Fruit fly (Drosophila melanogaster): ENCODE results near the gene Pkcdelta.

The Pkcdelta gene

dm6 chrX:12431466-12431865, 558 bp upstream of the Pkcdelta start (continued):
- TF ChIP-seq Hr51 (GFP tag; optimal IDR thresholded peaks at IDR 0.05) (peak in 1 of 2 experiments; percentile 62), nau (GFP tag; optimal IDR thresholded peaks at IDR 0.05) (no peak), tio (GFP tag; optimal IDR thresholded peaks at IDR 0.05) (no peak), onecut (GFP tag; IDR thresholded peaks at IDR 0.05) (no peak), Oaz (GFP tag; IDR thresholded peaks at IDR 0.05) (no peak), Xrp1 (GFP tag; IDR thresholded peaks at IDR 0.05) (no peak), zen2 (GFP tag; IDR thresholded peaks at IDR 0.05; ENCODE audit: partially characterized antibody) (no peak), YL-1 (GFP tag; optimal IDR thresholded peaks at IDR 0.05) (no peak), CG10565 (GFP tag; optimal IDR thresholded peaks at IDR 0.05) (no peak), CG31441 (GFP tag; IDR thresholded peaks at IDR 0.05) (peak; percentile 43; the same call in 1 of the 2 replicates), pfk (GFP tag; optimal IDR thresholded peaks at IDR 0.05) (no peak), CG4404 (GFP tag; IDR thresholded peaks at IDR 0.05) (no peak), ATbp (GFP tag; optimal IDR thresholded peaks at IDR 0.05) (no peak), lbe (GFP tag; optimal IDR thresholded peaks at IDR 0.05) (no peak), CG11504 (tag; optimal IDR thresholded peaks at IDR 0.05) (peak; percentile 50), Med (GFP tag) (no peak), CG13287 (GFP tag; IDR thresholded peaks at IDR 0.05; ENCODE audit: partially characterized antibody) (no peak), CG12391 (tag; optimal IDR thresholded peaks at IDR 0.05) (peak; percentile 24), ewg (GFP tag; optimal IDR thresholded peaks at IDR 0.05) (no peak), Usf (GFP tag; optimal IDR thresholded peaks at IDR 0.05) (no peak), slou (GFP tag; optimal IDR thresholded peaks at IDR 0.05) (no peak), CG15696 (tag; optimal IDR thresholded peaks at IDR 0.05) (no peak), ara (GFP tag; IDR thresholded peaks at IDR 0.05) (no peak), nmo (GFP tag; optimal IDR thresholded peaks at IDR 0.05) (peak; percentile 18), Abd-B (GFP tag; optimal IDR thresholded peaks at IDR 0.05) (no peak), Mes4 (GFP tag; optimal IDR thresholded peaks at IDR 0.05) (no peak), Sox100B (GFP tag; optimal IDR thresholded peaks at IDR 0.05) (peak; percentile 21), CG43689 (GFP tag; IDR thresholded peaks at IDR 0.05) (no peak), CG1832 (GFP tag; optimal IDR thresholded peaks at IDR 0.05) (no peak), Rx (GFP tag; IDR thresholded peaks at IDR 0.05) (no peak), ind (GFP tag; optimal IDR thresholded peaks at IDR 0.05) (no peak), CG2875 (GFP tag; optimal IDR thresholded peaks at IDR 0.05) (no peak)

- TF ChIP-seq sug (tag; optimal IDR thresholded peaks at IDR 0.05) (no peak), Dad (GFP tag; optimal IDR thresholded peaks at IDR 0.05) (no peak), Atf6 (GFP tag; IDR thresholded peaks at IDR 0.05) (no peak), sd (tag; optimal IDR thresholded peaks at IDR 0.05) (peak; percentile 70), CG12769 (tag; optimal IDR thresholded peaks at IDR 0.05) (peak; percentile 87), nom (GFP tag; optimal IDR thresholded peaks at IDR 0.05) (no peak), gem (tag; optimal IDR thresholded peaks at IDR 0.05) (peak; percentile 8), crol (GFP tag; IDR thresholded peaks at IDR 0.05) (peak; percentile 69)
Measured at dm6 chrX:12434604-12435003, 2.6 kb downstream of the Pkcdelta start.
